Worm (Caenorhabditis elegans): ENCODE data around the gene C39E9.8.

- TF ChIP-seq nhr-12 (tag; optimal IDR thresholded peaks at IDR 0.05) (no peak), snpc-4 (tag; optimal IDR thresholded peaks at IDR 0.05) (peak; percentile 50), ama-1 (optimal IDR thresholded peaks at IDR 0.05) (no peak), nhr-237 (tag; optimal IDR thresholded peaks at IDR 0.05) (no peak), fos-1 (tag; optimal IDR thresholded peaks at IDR 0.05) (no peak)
These were observed 14.4 kb downstream of the C39E9.8 start, which contains the start of the genes prcc-1 and C39E9.12 for ce11 chrIV:13093677-13094076.
